Fruit fly (Drosophila melanogaster) whole organism, embryonic: Measurements from ENCODE around the gene RhoGAP19D.
A peak's percentile ranks its signal among the peaks of the same experiment; 100 is the strongest.

Experiments used
- ATbp ChIP-seq: fragments of 200-800 bp; sonication (Bioruptor generic); optimal IDR thresholded peaks from 2 replicates; lab custom pipeline; 2017; ENCODE audit warnings: missing biosample characterization, mild to moderate bottlenecking, missing genetic modification characterization, missing genetic modification reagents
- CG10321 ChIP-seq: fragments of 200-800 bp; sonication (Bioruptor generic); IDR thresholded peaks from 2 replicates; pipeline ENCODE4 v1.3.6; 2022; ENCODE audit warnings: missing biosample characterization, missing genetic modification characterization
- CG12071 ChIP-seq: fragments of 200-800 bp; sonication (Bioruptor generic); optimal IDR thresholded peaks from 3 replicates; lab custom pipeline; 2018; ENCODE audit warnings: missing biosample characterization, mild to moderate bottlenecking, missing genetic modification characterization
- CG12769 ChIP-seq: fragments of 200-800 bp; sonication (Bioruptor generic); optimal IDR thresholded peaks from 2 replicates; lab custom pipeline; 2019; ENCODE audit warnings: missing biosample characterization, mild to moderate bottlenecking, missing genetic modification characterization, moderate library complexity
- CG14014 ChIP-seq: fragments of 200-800 bp; sonication (Bioruptor generic); IDR thresholded peaks from 2 replicates; pipeline ENCODE4 v1.3.6; 2022; ENCODE audit warnings: missing biosample characterization, missing genetic modification characterization
- CG14965 ChIP-seq: fragments of 200-800 bp; sonication (Bioruptor generic); optimal IDR thresholded peaks from 2 replicates; lab custom pipeline; 2016; ENCODE audit warnings: missing biosample characterization, missing genetic modification characterization, borderline replicate concordance
- CG15011 ChIP-seq: fragments of 200-800 bp; sonication (Bioruptor generic); optimal IDR thresholded peaks from 3 replicates; lab custom pipeline; 2018; ENCODE audit warnings: missing biosample characterization, mild to moderate bottlenecking, missing genetic modification characterization
- CG1529 ChIP-seq: fragments of 200-800 bp; sonication (Bioruptor generic); optimal IDR thresholded peaks from 3 replicates; lab custom pipeline; 2018; ENCODE audit warnings: missing biosample characterization, missing genetic modification characterization
- CG16779 ChIP-seq: fragments of 200-800 bp; sonication (Bioruptor generic); IDR thresholded peaks from 2 replicates; pipeline ENCODE4 v1.3.6; 2022; ENCODE audit warnings: missing biosample characterization, missing genetic modification characterization
- CG17328 ChIP-seq: fragments of 200-800 bp; sonication (Bioruptor generic); IDR thresholded peaks from 2 replicates; pipeline ENCODE4 v1.3.6; 2022; ENCODE audit warnings: missing biosample characterization, missing genetic modification characterization
- CG30403 ChIP-seq: fragments of 200-800 bp; sonication (Bioruptor generic); optimal IDR thresholded peaks from 3 replicates; lab custom pipeline; 2016; ENCODE audit warnings: missing biosample characterization, missing genetic modification characterization
- CG31365 ChIP-seq: fragments of 200-800 bp; sonication (Bioruptor generic); optimal IDR thresholded peaks from 2 replicates; lab custom pipeline; 2018; ENCODE audit warnings: missing biosample characterization, mild to moderate bottlenecking, missing genetic modification characterization
- CG3163 ChIP-seq: fragments of 200-800 bp; sonication (Bioruptor generic); optimal IDR thresholded peaks from 3 replicates; lab custom pipeline; 2016; ENCODE audit warnings: missing biosample characterization, missing genetic modification characterization
- CG43689 ChIP-seq: fragments of 200-800 bp; sonication (Bioruptor generic); IDR thresholded peaks from 2 replicates; pipeline ENCODE4 v1.3.6; 2022; ENCODE audit warnings: missing biosample characterization, missing genetic modification characterization
- CG5245 ChIP-seq: fragments of 200-800 bp; sonication (Bioruptor generic); optimal IDR thresholded peaks from 3 replicates; lab custom pipeline; 2016; ENCODE audit warnings: missing biosample characterization, missing genetic modification characterization
- CG5953 ChIP-seq: fragments of 200-800 bp; sonication (Bioruptor generic); IDR thresholded peaks from 2 replicates; pipeline ENCODE4 v1.3.6; 2022; ENCODE audit warnings: missing biosample characterization, missing genetic modification characterization
- CG6689 ChIP-seq: fragments of 200-800 bp; sonication (Bioruptor generic); IDR thresholded peaks from 2 replicates; pipeline ENCODE4 v1.3.6; 2022; ENCODE audit warnings: missing biosample characterization, missing genetic modification characterization
- CG6813 ChIP-seq: fragments of 200-800 bp; sonication (Bioruptor generic); optimal IDR thresholded peaks from 2 replicates; lab custom pipeline; 2017; ENCODE audit warnings: missing biosample characterization, missing genetic modification characterization, mild to moderate bottlenecking, moderate library complexity, missing genetic modification reagents
- CG7745 ChIP-seq: fragments of 200-800 bp; sonication (Bioruptor generic); optimal IDR thresholded peaks from 2 replicates; lab custom pipeline; 2018; ENCODE audit warnings: missing biosample characterization, mild to moderate bottlenecking, missing genetic modification characterization, moderate library complexity
- CG7987 ChIP-seq: fragments of 200-800 bp; sonication (Bioruptor generic); optimal IDR thresholded peaks from 2 replicates; lab custom pipeline; 2018; ENCODE audit warnings: missing biosample characterization, mild to moderate bottlenecking, missing genetic modification characterization, moderate library complexity
- CG8924 ChIP-seq: fragments of 200-800 bp; optimal IDR thresholded peaks from 3 replicates; lab custom pipeline; 2019; ENCODE audit warnings: missing biosample characterization, mild to moderate bottlenecking, missing genetic modification characterization, moderate library complexity
- CG9215 ChIP-seq: fragments of 200-800 bp; sonication (Bioruptor generic); IDR thresholded peaks from 2 replicates; pipeline ENCODE4 v1.3.6; 2022; ENCODE audit warnings: missing biosample characterization, missing genetic modification characterization
- D19A ChIP-seq: fragments of 200-800 bp; optimal IDR thresholded peaks from 3 replicates; lab custom pipeline; 2019; ENCODE audit warnings: missing biosample characterization, mild to moderate bottlenecking, missing genetic modification characterization, moderate library complexity
- Drgx ChIP-seq: fragments of 200-800 bp; sonication (Bioruptor generic); IDR thresholded peaks from 2 replicates; pipeline ENCODE4 v1.3.6; 2022; ENCODE audit warnings: missing biosample characterization, missing genetic modification characterization
- Ets65A ChIP-seq: fragments of 200-800 bp; sonication (Bioruptor generic); peaks from one replicate; lab custom pipeline; 2016; ENCODE audit warnings: missing biosample characterization, missing genetic modification characterization
- HmgD ChIP-seq: fragments of 200-800 bp; sonication (Bioruptor generic); optimal IDR thresholded peaks from 3 replicates; lab custom pipeline; 2016; ENCODE audit warnings: missing biosample characterization, missing genetic modification characterization
- Hmr ChIP-seq: fragments of 200-800 bp; sonication (Bioruptor generic); optimal IDR thresholded peaks from 3 replicates; lab custom pipeline; 2017; ENCODE audit warnings: mild to moderate bottlenecking, missing biosample characterization, missing genetic modification reagents, missing genetic modification characterization
- Hmx ChIP-seq: fragments of 200-800 bp; sonication (Bioruptor generic); optimal IDR thresholded peaks from 2 replicates; lab custom pipeline; 2016; ENCODE audit warnings: missing biosample characterization, missing genetic modification characterization
- Max ChIP-seq: fragments of 200-800 bp; sonication (Bioruptor generic); optimal IDR thresholded peaks from 2 replicates; lab custom pipeline; 2016; ENCODE audit warnings: missing biosample characterization, mild to moderate bottlenecking, missing genetic modification characterization
- Myb ChIP-seq: fragments of 200-800 bp; sonication (Bioruptor generic); optimal IDR thresholded peaks from 2 replicates; lab custom pipeline; 2016; ENCODE audit warnings: missing biosample characterization, missing genetic modification characterization
- NC2α ChIP-seq: fragments of 200-800 bp; sonication (Bioruptor generic); optimal IDR thresholded peaks from 2 replicates; lab custom pipeline; 2016; ENCODE audit warnings: missing biosample characterization, missing genetic modification characterization
- Nf-YA ChIP-seq: fragments of 200-800 bp; sonication (Bioruptor generic); IDR thresholded peaks from 2 replicates; pipeline ENCODE4 v1.3.6; 2022; ENCODE audit warnings: missing biosample characterization, missing genetic modification characterization
- NfI ChIP-seq: fragments of 200-800 bp; sonication (Bioruptor generic); optimal IDR thresholded peaks from 3 replicates; lab custom pipeline; 2018; ENCODE audit warnings: missing biosample characterization, mild to moderate bottlenecking, missing genetic modification characterization, moderate library complexity
- Sin3A ChIP-seq: fragments of >200 bp; optimal IDR thresholded peaks from 2 replicates; lab custom pipeline; 2018
- YL-1 ChIP-seq: fragments of 200-800 bp; sonication (Bioruptor generic); optimal IDR thresholded peaks from 3 replicates; lab custom pipeline; 2017; ENCODE audit warnings: missing biosample characterization, mild to moderate bottlenecking, missing genetic modification characterization
- ap ChIP-seq: fragments of 200-800 bp; sonication (Bioruptor generic); IDR thresholded peaks from 2 replicates; pipeline ENCODE4 v1.3.6; 2022; ENCODE audit warnings: missing biosample characterization, missing genetic modification characterization
- caup ChIP-seq: fragments of 200-800 bp; sonication (Bioruptor generic); optimal IDR thresholded peaks from 3 replicates; lab custom pipeline; 2017; ENCODE audit warnings: missing biosample characterization, mild to moderate bottlenecking, missing genetic modification characterization, moderate library complexity; ENCODE audit not compliant: severe bottlenecking
- corto ChIP-seq: fragments of 200-800 bp; sonication (Bioruptor generic); optimal IDR thresholded peaks from 2 replicates; lab custom pipeline; 2016; ENCODE audit warnings: missing biosample characterization, mild to moderate bottlenecking, missing genetic modification characterization, moderate library complexity
- crol ChIP-seq: fragments of 200-800 bp; sonication (Bioruptor generic); IDR thresholded peaks from 2 replicates; pipeline ENCODE4 v1.3.6; 2022; ENCODE audit warnings: missing biosample characterization, missing genetic modification characterization
- ems ChIP-seq: fragments of 200-800 bp; sonication (Bioruptor generic); optimal IDR thresholded peaks from 3 replicates; lab custom pipeline; 2016; ENCODE audit warnings: missing biosample characterization, missing genetic modification characterization
- eve ChIP-seq, 2 experiments: fragments of >200 bp; optimal IDR thresholded peaks; 2 replicates each; lab custom pipeline; 2017; ENCODE audit warnings: missing biosample characterization in 2 of 2, missing genetic modification characterization in 2 of 2
- gem ChIP-seq: fragments of 200-800 bp; sonication (Bioruptor generic); optimal IDR thresholded peaks from 2 replicates; lab custom pipeline; 2019; ENCODE audit warnings: missing biosample characterization, mild to moderate bottlenecking, missing genetic modification characterization, moderate library complexity
- h ChIP-seq: fragments of >200 bp; optimal IDR thresholded peaks from 2 replicates; lab custom pipeline; 2017
- ham ChIP-seq: fragments of 200-800 bp; sonication (Bioruptor generic); IDR thresholded peaks from 2 replicates; pipeline ENCODE4 v1.3.6; 2022; ENCODE audit warnings: missing biosample characterization, missing genetic modification characterization
- kni ChIP-seq: fragments of 200-800 bp; sonication (Bioruptor generic); optimal IDR thresholded peaks from 3 replicates; lab custom pipeline; 2017; ENCODE audit warnings: mild to moderate bottlenecking, missing biosample characterization, missing genetic modification reagents, missing genetic modification characterization
- knrl ChIP-seq: fragments of 200-800 bp; sonication (Bioruptor generic); IDR thresholded peaks from 3 replicates; pipeline ENCODE4 v1.3.6; 2022; ENCODE audit warnings: missing biosample characterization, missing genetic modification characterization; ENCODE audit not compliant: partially characterized antibody
- lov ChIP-seq, 2 experiments: fragments of 200-800 bp in 1 of 2; fragments of >200 bp in 1 of 2; sonication (Bioruptor generic) in 1 of 2; IDR thresholded peaks in 1 of 2; optimal IDR thresholded peaks in 1 of 2; 2 replicates in 1 of 2; 3 replicates in 1 of 2; pipeline versions ENCODE4 v1.3.6 to Lab custom; 2017 to 2022; ENCODE audit warnings: missing biosample characterization in 1 of 2, missing genetic modification characterization in 1 of 2
- nom ChIP-seq: fragments of 200-800 bp; sonication (Bioruptor generic); optimal IDR thresholded peaks from 2 replicates; lab custom pipeline; 2017; ENCODE audit warnings: missing biosample characterization, missing genetic modification characterization, mild to moderate bottlenecking, moderate library complexity, missing genetic modification reagents
- so ChIP-seq: fragments of 200-800 bp; sonication (Bioruptor generic); IDR thresholded peaks from 3 replicates; pipeline ENCODE4 v1.3.6; 2022; ENCODE audit warnings: missing biosample characterization, missing genetic modification characterization
- vfl ChIP-seq: fragments of 200-800 bp; sonication (Bioruptor generic); optimal IDR thresholded peaks from 2 replicates; lab custom pipeline; 2016; ENCODE audit warnings: missing biosample characterization, missing genetic modification characterization
- z ChIP-seq: fragments of 200-800 bp; sonication (Bioruptor generic); IDR thresholded peaks from 3 replicates; pipeline ENCODE4 v1.3.6; 2022; ENCODE audit warnings: missing biosample characterization, missing genetic modification characterization

Gene RhoGAP19D

DNA sequence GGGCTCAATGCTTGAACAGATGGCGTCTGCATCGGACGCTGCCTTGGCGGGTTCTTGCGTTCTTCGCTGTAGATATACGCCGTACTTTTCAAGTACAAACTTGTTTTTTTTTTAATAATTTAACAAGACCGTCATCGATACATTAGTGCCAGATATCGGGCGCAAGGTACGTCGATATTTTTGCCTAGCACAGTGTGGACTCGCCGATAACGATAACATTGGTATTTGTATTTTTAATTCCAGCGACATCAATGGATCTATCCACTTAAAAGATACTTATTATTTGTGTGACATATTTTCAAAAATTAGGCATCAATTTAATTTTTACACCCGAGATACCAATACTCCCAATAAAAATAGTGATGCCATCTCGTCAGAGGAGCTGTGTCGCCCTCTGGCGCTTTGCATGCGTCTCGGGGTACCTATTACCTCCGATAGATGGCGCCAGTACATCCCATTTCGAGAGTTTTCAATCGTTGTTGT, 14.3 kb upstream of the RhoGAP19D start, which contains the start of gene Tak1 (continued):
- TF ChIP-seq ap (GFP tag; lab: Robert Waterston, UW) (0 out of 2 replicates have a peak, but pooled peaks have one; percentile 19), so (GFP tag; lab: Robert Waterston, UW) (no peak), vfl (no peak), corto (no peak), lov (optimal IDR thresholded peaks at IDR 0.05; lab: Kevin White, UChicago) (no peak), lov (GFP tag; IDR thresholded peaks at IDR 0.05; lab: Robert Waterston, UW) (0 out of 3 replicates have a peak, but pooled peaks have one; percentile 9), eve (GFP tag; optimal IDR thresholded peaks at IDR 0.05; lab: Kevin White, UChicago) (no peak), CG15011 (no peak), Max (GFP tag; lab: Kevin White, UChicago) (peak; percentile 30), CG3163 (no peak), CG43689 (GFP tag; lab: Robert Waterston, UW) (no peak), CG14965 (no peak), ATbp (GFP tag; lab: Kevin White, UChicago) (no peak), kni (no peak), nom (GFP tag; lab: Kevin White, UChicago) (no peak), CG7745 (no peak), Drgx (GFP tag; lab: Robert Waterston, UW) (no peak), ems (GFP tag; lab: Kevin White, UChicago) (no peak), CG16779 (GFP tag; lab: Robert Waterston, UW) (no peak), CG12071 (GFP tag; lab: Kevin White, UChicago) (no peak), CG31365 (tag; lab: Kevin White, UChicago) (peak; percentile 4), Myb (peak; percentile 67), CG5245 (peak; percentile 61), Hmx (no peak), crol (no peak), CG1529 (GFP tag; lab: Kevin White, UChicago) (no peak), z (GFP tag; lab: Robert Waterston, UW) (no peak), CG5953 (GFP tag; lab: Robert Waterston, UW) (no peak), CG8924 (peak; percentile 16), CG30403 (GFP tag; lab: Kevin White, UChicago) (peak; percentile 62), Hmr (peak; percentile 38), YL-1 (GFP tag; lab: Kevin White, UChicago) (peak; percentile 59), knrl (peak; percentile 65), NfI (peak; percentile 50), CG6813 (no peak), CG10321 (GFP tag; lab: Robert Waterston, UW) (peak; percentile 13; the same call in 1 of the 2 replicates), CG9215 (no peak), HmgD (peak; percentile 19), CG12769 (peak; percentile 54), h (no peak), Ets65A (GFP tag; lab: Kevin White, UChicago) (peak; percentile 93), CG7987 (GFP tag; lab: Kevin White, UChicago) (peak; percentile 47), CG17328 (GFP tag; lab: Robert Waterston, UW) (0 out of 2 replicates have a peak, but pooled peaks have one; percentile 29), D19A (tag; lab: Kevin White, UChicago) (no peak), Sin3A (peak; percentile 70), gem (tag; lab: Kevin White, UChicago) (peak; percentile 55), caup (peak; percentile 46), ham (no peak), CG6689 (no peak), NC2α (GFP tag; lab: Kevin White, UChicago) (peak; percentile 13), CG14014 (GFP tag; lab: Robert Waterston, UW) (no peak), Nf-YA (0 out of 2 replicates have a peak, but pooled peaks have one; percentile 37)
